Fruit fly (Drosophila melanogaster): ENCODE results near the gene mip130.
A peak's percentile ranks its signal among the peaks of the same experiment; 100 is the strongest.

The mip130 gene

DNA sequence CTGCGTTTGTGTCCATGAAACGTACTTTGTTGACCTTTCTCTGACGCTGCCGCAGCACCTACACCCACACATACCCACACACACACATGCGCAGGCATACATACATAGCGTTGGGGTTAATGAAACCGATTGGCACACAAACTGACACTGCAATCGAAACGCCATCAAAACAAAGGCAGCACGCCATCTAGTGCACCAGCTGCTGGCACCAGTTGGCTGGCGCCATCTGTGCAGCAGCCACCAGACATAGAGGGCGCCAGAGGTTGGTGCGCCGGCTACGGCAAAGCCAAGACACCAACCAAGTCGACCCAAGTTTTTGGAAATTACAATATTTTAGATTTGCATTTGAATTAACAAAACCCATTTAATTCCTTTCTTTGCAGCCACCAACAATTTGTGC lies 44.9 kb downstream of the mip130 start (continued):
- TF ChIP-seq ken (GFP tag; IDR thresholded peaks at IDR 0.05) (peak; percentile 86), CG12391 (tag; optimal IDR thresholded peaks at IDR 0.05) (peak; percentile 36), CG7987 (GFP tag; optimal IDR thresholded peaks at IDR 0.05) (peak; percentile 68), CG1024 (GFP tag; IDR thresholded peaks at IDR 0.05) (peak; percentile 47; the same call in 1 of the 2 replicates), CG10209 (GFP tag; optimal IDR thresholded peaks at IDR 0.05) (peak; percentile 50), sc (optimal IDR thresholded peaks at IDR 0.05) (no peak), sc (GFP tag; optimal IDR thresholded peaks at IDR 0.05) (no peak), zfh1 (GFP tag; IDR thresholded peaks at IDR 0.05) (peak; percentile 86), CG18764 (GFP tag; optimal IDR thresholded peaks at IDR 0.05) (peak; percentile 53), CG6272 (GFP tag; IDR thresholded peaks at IDR 0.05) (peak; percentile 73), btn (GFP tag; optimal IDR thresholded peaks at IDR 0.05) (no peak), CG2199 (GFP tag; IDR thresholded peaks at IDR 0.05) (peak; percentile 97), H2.0 (GFP tag; IDR thresholded peaks at IDR 0.05) (peak; percentile 60), CG18599 (GFP tag; optimal IDR thresholded peaks at IDR 0.05) (peak; percentile 24), CG4328 (GFP tag; optimal IDR thresholded peaks at IDR 0.05) (peak; percentile 32), CG8765 (GFP tag; IDR thresholded peaks at IDR 0.05) (peak; percentile 58), oc (tag; optimal IDR thresholded peaks at IDR 0.05) (no peak), mirr (GFP tag; optimal IDR thresholded peaks at IDR 0.05) (peak; percentile 27), grau (tag; optimal IDR thresholded peaks at IDR 0.05) (peak; percentile 54), Dref (GFP tag; IDR thresholded peaks at IDR 0.05) (peak; percentile 51), CG17328 (GFP tag; IDR thresholded peaks at IDR 0.05) (peak; percentile 48; the same call in 1 of the 2 replicates), CG3847 (GFP tag; IDR thresholded peaks at IDR 0.05) (peak; percentile 65), HmgD (GFP tag; optimal IDR thresholded peaks at IDR 0.05) (peak; percentile 90), nerfin-2 (GFP tag; IDR thresholded peaks at IDR 0.05; ENCODE audit: partially characterized antibody) (no peak), CG33557 (GFP tag; optimal IDR thresholded peaks at IDR 0.05) (no peak), CG14667 (GFP tag; IDR thresholded peaks at IDR 0.05) (peak; percentile 79), CG33213 (GFP tag; optimal IDR thresholded peaks at IDR 0.05) (peak; percentile 82), Awh (GFP tag; IDR thresholded peaks at IDR 0.05) (no peak), Oli (tag; optimal IDR thresholded peaks at IDR 0.05) (no peak), tna (GFP tag; IDR thresholded peaks at IDR 0.05; ENCODE audit: partially characterized antibody) (no peak), CG13287 (GFP tag; IDR thresholded peaks at IDR 0.05; ENCODE audit: partially characterized antibody) (peak; percentile 59; the same call in 1 of the 2 replicates), ATbp (GFP tag; optimal IDR thresholded peaks at IDR 0.05) (no peak), Aef1 (GFP tag; IDR thresholded peaks at IDR 0.05) (peak; percentile 71), CG4730 (GFP tag; IDR thresholded peaks at IDR 0.05) (peak; percentile 57; the same call in 1 of the 2 replicates), CG8359 (GFP tag; optimal IDR thresholded peaks at IDR 0.05; ENCODE audit: borderline replicate concordance) (no peak), run (tag; optimal IDR thresholded peaks at IDR 0.05) (no peak), Fer2 (tag; optimal IDR thresholded peaks at IDR 0.05) (no peak), CG1603 (tag; optimal IDR thresholded peaks at IDR 0.05) (peak; percentile 72), Spps (tag; optimal IDR thresholded peaks at IDR 0.05) (no peak), CG7372 (GFP tag; IDR thresholded peaks at IDR 0.05) (peak; percentile 32; the same call in 1 of the 2 replicates), grn (GFP tag; optimal IDR thresholded peaks at IDR 0.05) (no peak), exex (tag; optimal IDR thresholded peaks at IDR 0.05) (no peak), hb (GFP tag; IDR thresholded peaks at IDR 0.05; ENCODE audit: partially characterized antibody) (no peak), ash1 (GFP tag; optimal IDR thresholded peaks at IDR 0.05) (peak; percentile 43), ase (GFP tag; IDR thresholded peaks at IDR 0.05) (peak; percentile 71; the same call in 2 of the 3 replicates), Dp (GFP tag; optimal IDR thresholded peaks at IDR 0.05) (peak; percentile 4), Adf1 (GFP tag; IDR thresholded peaks at IDR 0.05) (0 out of 2 replicates have a peak, but pooled peaks have one; percentile 30), CG17385 (GFP tag; optimal IDR thresholded peaks at IDR 0.05) (no peak), CG1647 (GFP tag; optimal IDR thresholded peaks at IDR 0.05) (peak; percentile 57), dati (GFP tag; IDR thresholded peaks at IDR 0.05) (0 out of 2 replicates have a peak, but pooled peaks have one; percentile 11), mam (GFP tag; optimal IDR thresholded peaks at IDR 0.05) (peak; percentile 84)
